Fruit fly (Drosophila melanogaster): Measurements from ENCODE around the gene CG17712.

CG17712 gene

dm6 chr2L:1730914-1731313 is 21.0 kb downstream of the CG17712 start:
- TF ChIP-seq noc (tag; optimal IDR thresholded peaks at IDR 0.05) = peak; percentile 80

dm6 chr2L:1729607-1730011 is 22.3 kb downstream of the CG17712 start, which contains the start of the genes Eno and CG31937:
Gene Eno (minus strand): TSS chr2L:1729636.
Gene CG31937 (plus strand): TSS chr2L:1729887.
- TF ChIP-seq noc (tag; optimal IDR thresholded peaks at IDR 0.05) = peak; percentile 74

dm6 chr2L:1728620-1728944 is 23.3 kb downstream of the CG17712 start, which contains the start of gene Rrp40:
Gene Rrp40 (plus strand): TSS chr2L:1728732.
- no peak for TF ChIP-seq noc (tag; optimal IDR thresholded peaks at IDR 0.05)

dm6 chr2L:1727826-1728619 is 23.9 kb downstream of the CG17712 start:
- TF ChIP-seq noc (tag; optimal IDR thresholded peaks at IDR 0.05) = peak; percentile 100

- TF ChIP-seq noc (tag; optimal IDR thresholded peaks at IDR 0.05) = no peak
Measured at dm6 chr2L:1727162-1727825, 24.6 kb downstream of the CG17712 start.

- TF ChIP-seq noc (tag; optimal IDR thresholded peaks at IDR 0.05) = no peak
Measured at dm6 chr2L:1724592-1724940, 27.4 kb downstream of the CG17712 start.

dm6 chr2L:1723937-1724591 is 27.9 kb downstream of the CG17712 start, which contains the start of gene Rim2:
Gene Rim2 (minus strand): TSS chr2L:1724388.
- TF ChIP-seq noc (tag; optimal IDR thresholded peaks at IDR 0.05) = no peak

- no peak for TF ChIP-seq noc (tag; optimal IDR thresholded peaks at IDR 0.05)
Measured at dm6 chr2L:1723135-1723936, 28.6 kb downstream of the CG17712 start.

- TF ChIP-seq noc (tag; optimal IDR thresholded peaks at IDR 0.05) = no peak
Measured at dm6 chr2L:1722260-1722659, 29.7 kb downstream of the CG17712 start.

dm6 chr2L:1720846-1721506 is 30.9 kb downstream of the CG17712 start:
- TF ChIP-seq noc (tag; optimal IDR thresholded peaks at IDR 0.05) = peak; percentile 51

- TF ChIP-seq noc (tag; optimal IDR thresholded peaks at IDR 0.05) = peak; percentile 61
Measured at dm6 chr2L:1719971-1720370, 32.0 kb downstream of the CG17712 start.

- no peak for TF ChIP-seq noc (tag; optimal IDR thresholded peaks at IDR 0.05)
Measured at dm6 chr2L:1717247-1717646, 34.7 kb downstream of the CG17712 start.

- TF ChIP-seq noc (tag; optimal IDR thresholded peaks at IDR 0.05) = peak; percentile 60
Measured at dm6 chr2L:1715699-1716333, 36.1 kb downstream of the CG17712 start, which contains the start of gene frtz. Gene frtz (minus strand): TSS chr2L:1715851.

dm6 chr2L:1710224-1710623 is 41.7 kb downstream of the CG17712 start, which contains the start of the genes CG17660 and mRpL48:
Gene CG17660 (minus strand): TSS chr2L:1710421.
Gene mRpL48 (plus strand): TSS chr2L:1710462.
- no peak for TF ChIP-seq noc (tag; optimal IDR thresholded peaks at IDR 0.05)

- TF ChIP-seq noc (tag; optimal IDR thresholded peaks at IDR 0.05) = no peak
Measured at dm6 chr2L:1709316-1709715, 42.6 kb downstream of the CG17712 start.
